Fruit fly (Drosophila melanogaster) whole organism, wandering third instar larva: ENCODE data around the gene CG17982.

Experiments used
- Jra ChIP-seq: sonication (Bioruptor generic); optimal IDR thresholded peaks from 2 replicates; lab custom pipeline; 2016; ENCODE audit warnings: missing biosample characterization, missing genetic modification characterization
- Rel ChIP-seq, 2 experiments: fragments of 200-800 bp; sonication (Bioruptor generic) in 1 of 2; optimal IDR thresholded peaks; 2 replicates in 1 of 2; 3 replicates in 1 of 2; lab custom pipeline; 2016 to 2019; ENCODE audit warnings: mild to moderate bottlenecking in 2 of 2, missing biosample characterization in 2 of 2, missing genetic modification characterization in 2 of 2, moderate library complexity in 1 of 2
- tai ChIP-seq: sonication (Bioruptor generic); optimal IDR thresholded peaks from 2 replicates; lab custom pipeline; 2016; ENCODE audit warnings: missing biosample characterization, missing genetic modification characterization
- usp ChIP-seq: fragments of >200 bp; optimal IDR thresholded peaks from 2 replicates; lab custom pipeline; 2017; ENCODE audit warnings: missing biosample characterization, missing genetic modification characterization

Gene CG17982

DNA sequence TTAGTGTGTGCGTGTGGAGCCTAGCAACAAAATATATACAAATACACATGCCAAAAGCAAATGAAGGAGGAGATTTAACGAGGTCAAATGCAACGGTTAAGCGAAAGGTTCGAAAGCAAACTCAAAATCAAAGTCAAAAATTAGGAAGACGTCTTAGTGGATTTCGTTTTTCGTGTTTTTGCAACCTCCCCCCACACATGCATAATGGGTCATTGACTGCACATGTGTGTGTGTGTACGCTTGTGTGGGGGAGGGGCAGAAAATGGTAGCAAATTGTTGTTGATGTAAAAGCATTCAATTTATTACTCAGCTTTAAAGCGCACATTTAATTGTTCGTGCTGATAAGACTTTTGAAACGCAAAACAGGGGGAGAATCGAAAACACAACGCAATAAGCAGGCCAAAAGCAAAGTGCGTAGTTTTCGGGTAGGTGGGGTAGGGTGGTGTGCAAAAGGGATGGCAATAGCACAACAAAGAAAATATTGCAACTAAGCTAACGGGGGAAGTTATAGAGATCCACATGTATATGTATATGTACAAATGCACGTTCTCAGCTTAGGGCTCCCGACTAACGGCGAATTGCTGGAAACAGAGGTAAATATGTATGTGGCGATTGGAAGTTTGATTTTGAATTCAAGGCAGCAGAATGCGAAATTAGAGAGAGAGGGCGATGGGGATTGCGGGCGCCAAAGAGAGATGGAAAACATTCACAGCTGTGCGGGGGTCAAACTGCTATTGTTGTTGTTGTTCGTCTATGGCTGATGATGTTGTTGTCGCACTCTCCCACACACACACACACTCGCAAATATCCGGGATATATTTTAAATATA, 50.5 kb downstream of the CG17982 start:
- TF ChIP-seq usp (GFP tag; lab: Kevin White, UChicago) (no peak), Jra (GFP tag; lab: Kevin White, UChicago) (no peak), Rel (GFP tag; optimal IDR thresholded peaks at IDR 0.05; lab: Kevin White, UChicago) (no peak), Rel (tag; optimal IDR thresholded peaks at IDR 0.05; lab: Kevin White, UChicago) (peak; percentile 89), tai (peak; percentile 20)
